Worm (Caenorhabditis elegans) whole organism, late embryonic: ENCODE results near the gene cap-2.

Source experiments
- Y22D7AL.16 ChIP-seq: sonication (generic microtip); optimal IDR thresholded peaks from 2 replicates; lab custom pipeline; 2016; ENCODE audit warnings: missing genetic modification characterization, missing compliant biosample characterization
- ama-1 ChIP-seq: fragments of 150-350 bp; optimal IDR thresholded peaks from 2 replicates; lab custom pipeline; 2014
- ceh-2 ChIP-seq: sonication (generic microtip); optimal IDR thresholded peaks from 2 replicates; lab custom pipeline; 2016; ENCODE audit warnings: missing genotype, missing genetic modification characterization, missing compliant biosample characterization
- ceh-48 ChIP-seq: sonication (generic microtip); optimal IDR thresholded peaks from 2 replicates; lab custom pipeline; 2016; ENCODE audit warnings: missing genetic modification characterization, inconsistent platforms, missing compliant biosample characterization
- ceh-6 ChIP-seq: fragments of 200-800 bp; sonication (Bioruptor generic); optimal IDR thresholded peaks from 2 replicates; lab custom pipeline; 2018; ENCODE audit warnings: mild to moderate bottlenecking, missing genetic modification characterization, missing compliant biosample characterization
- fkh-10 ChIP-seq: fragments of 150-350 bp; optimal IDR thresholded peaks from 2 replicates; lab custom pipeline; 2014; ENCODE audit warnings: missing biosample characterization, missing genetic modification reagents, missing genetic modification characterization
- fkh-6 ChIP-seq: sonication (generic microtip); optimal IDR thresholded peaks from 2 replicates; lab custom pipeline; 2016; ENCODE audit warnings: missing genetic modification characterization, missing compliant biosample characterization
- mec-3 ChIP-seq: sonication (generic microtip); optimal IDR thresholded peaks from 2 replicates; lab custom pipeline; 2016; ENCODE audit warnings: borderline replicate concordance, missing genetic modification characterization, missing compliant biosample characterization
- nhr-11 ChIP-seq: fragments of 150-350 bp; optimal IDR thresholded peaks from 2 replicates; lab custom pipeline; 2014; ENCODE audit warnings: missing biosample characterization, missing genetic modification characterization
- pag-3 ChIP-seq: sonication (generic microtip); optimal IDR thresholded peaks from 2 replicates; lab custom pipeline; 2016; ENCODE audit warnings: missing compliant biosample characterization, missing genetic modification characterization, borderline replicate concordance
- pha-4 ChIP-seq: fragments of 150-350 bp; optimal IDR thresholded peaks from 2 replicates; lab custom pipeline; 2018; ENCODE audit warnings: missing biosample characterization, missing genetic modification reagents, missing genetic modification characterization
- pros-1 ChIP-seq: fragments of 150-350 bp; optimal IDR thresholded peaks from 2 replicates; lab custom pipeline; 2014; ENCODE audit warnings: missing biosample characterization, missing genetic modification reagents, missing genetic modification characterization
- ztf-16 ChIP-seq: sonication (generic microtip); optimal IDR thresholded peaks from 2 replicates; lab custom pipeline; 2017; ENCODE audit warnings: missing genetic modification characterization, missing compliant biosample characterization

ce11 chrII:10829572-10829971 lies 39.4 kb upstream of the cap-2 start:
- TF ChIP-seq fkh-10 (GFP tag; lab: Kevin White, UChicago) (no peak), nhr-11 (tag; lab: Kevin White, UChicago) (no peak), Y22D7AL.16 (tag; lab: Kevin White, UChicago) (no peak), ama-1 (no peak), pros-1 (no peak), ceh-2 (tag; lab: Kevin White, UChicago) (no peak), pag-3 (tag; lab: Kevin White, UChicago) (no peak), pha-4 (tag; lab: Kevin White, UChicago) (no peak), ceh-6 (no peak), ztf-16 (tag; lab: Kevin White, UChicago) (no peak), ceh-48 (tag; lab: Kevin White, UChicago) (no peak), fkh-6 (no peak), mec-3 (tag; lab: Kevin White, UChicago) (no peak)
